3 worm cellular contexts compared by ENCODE assay signal in genomic region chrII:4286921-4287320, ce11.
TF ChIP-seq lines count a peak whose summit lies in the region.

No protein-coding gene starts in this region.

TF ChIP-seq in whole organism, L3 larva, 47 proteins besides CTCF, POLR2A, EP300 and RAD21:
- TF ChIP-seq nfya-1 (tag; optimal IDR thresholded peaks at IDR 0.05; lab: Kevin White, UChicago; ENCODE audit: insufficient read depth) (peak; percentile 89), fkh-2 (tag; optimal IDR thresholded peaks at IDR 0.05; lab: Kevin White, UChicago) (no peak)

TF ChIP-seq in whole organism, late embryonic, 69 proteins besides CTCF, POLR2A, EP300 and RAD21:
- TF ChIP-seq nfya-1 (tag; optimal IDR thresholded peaks at IDR 0.05; lab: Kevin White, UChicago), result peak; percentile 83
- TF ChIP-seq elt-2 (tag; optimal IDR thresholded peaks at IDR 0.05; lab: Kevin White, UChicago), result no peak
- no peak for TF ChIP-seq ama-1 (optimal IDR thresholded peaks at IDR 0.05; lab: Kevin White, UChicago)
- no peak for TF ChIP-seq ceh-48 (tag; optimal IDR thresholded peaks at IDR 0.05; lab: Kevin White, UChicago)
- no peak for TF ChIP-seq ceh-14 (tag; optimal IDR thresholded peaks at IDR 0.05; lab: Kevin White, UChicago)
- no peak for TF ChIP-seq sox-2 (GFP tag; IDR thresholded peaks at IDR 0.05; lab: Robert Waterston, UW)
- no peak for TF ChIP-seq ahr-1 (tag; optimal IDR thresholded peaks at IDR 0.05; lab: Kevin White, UChicago)
- no peak for TF ChIP-seq nhr-232 (tag; optimal IDR thresholded peaks at IDR 0.05; lab: Kevin White, UChicago)

TF ChIP-seq in whole organism, young adult, 124 proteins besides CTCF, POLR2A, EP300 and RAD21:
- TF ChIP-seq akir-1 (GFP tag; optimal IDR thresholded peaks at IDR 0.05; lab: Kevin White, UChicago), result no peak
- no peak for TF ChIP-seq F57A8.1 (GFP tag; optimal IDR thresholded peaks at IDR 0.05; lab: Kevin White, UChicago)
- no peak for TF ChIP-seq nhr-120 (GFP tag; IDR thresholded peaks at IDR 0.05; lab: Robert Waterston, UW)
- TF ChIP-seq aptf-3 (GFP tag; IDR thresholded peaks at IDR 0.05; lab: Robert Waterston, UW), result no peak
- TF ChIP-seq Y56A3A.18 (GFP tag; IDR thresholded peaks at IDR 0.05; lab: Robert Waterston, UW), result no peak
- no peak for TF ChIP-seq mxl-1 (tag; optimal IDR thresholded peaks at IDR 0.05; lab: Kevin White, UChicago)
- no peak for TF ChIP-seq ztf-28 (GFP tag; IDR thresholded peaks at IDR 0.05; lab: Robert Waterston, UW)
- 0 out of 2 replicates have a peak, but pooled peaks have one; percentile 31 for TF ChIP-seq nfyb-1 (GFP tag; IDR thresholded peaks at IDR 0.05; lab: Robert Waterston, UW)
TF ChIP-seq in whole organism, young adult: peak in this region for 1.
